Fruit fly (Drosophila melanogaster): ENCODE results near the gene CG17931.

CG17931 gene

DNA sequence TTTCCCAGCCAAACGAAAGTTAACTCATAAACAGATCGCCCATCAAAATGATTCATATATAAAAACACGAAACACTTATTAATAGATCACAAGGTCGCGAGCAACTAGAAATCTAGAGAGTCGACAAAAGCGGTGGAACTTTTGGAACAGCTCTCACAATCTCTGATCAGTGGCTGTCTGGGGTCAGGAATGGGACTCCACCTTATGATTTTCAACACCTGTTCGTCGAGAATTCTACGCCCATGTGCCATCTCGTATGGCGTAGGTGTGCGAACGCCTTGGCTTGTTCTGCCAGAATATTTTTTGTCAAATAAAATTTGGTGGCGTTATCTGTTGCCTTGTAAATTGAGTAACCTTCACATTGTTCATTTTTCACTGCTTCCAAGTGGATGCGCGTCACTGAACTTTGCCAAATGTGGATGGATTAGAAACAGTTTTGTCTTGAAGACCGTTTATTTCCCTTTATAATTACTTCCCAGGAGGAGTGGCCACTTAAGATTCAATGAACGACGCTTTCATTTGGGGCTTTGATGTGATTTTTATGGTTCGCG is 3.8 kb downstream of the CG17931 start (continued):
- TF ChIP-seq pho (GFP tag; optimal IDR thresholded peaks at IDR 0.05) = peak; percentile 61
- TF ChIP-seq CG8944 (GFP tag; optimal IDR thresholded peaks at IDR 0.05) = peak; percentile 26
- TF ChIP-seq fd3F (GFP tag; optimal IDR thresholded peaks at IDR 0.05) = peak; percentile 5
- no peak for TF ChIP-seq Sry-δ (GFP tag; optimal IDR thresholded peaks at IDR 0.05)
- no peak for TF ChIP-seq CG15601 (tag; optimal IDR thresholded peaks at IDR 0.05)
- peak; percentile 40; the same call in 1 of the 2 replicates for TF ChIP-seq ranshi (GFP tag; IDR thresholded peaks at IDR 0.05)
- 0 out of 2 replicates have a peak, but pooled peaks have one; percentile 13 for TF ChIP-seq seq (GFP tag; IDR thresholded peaks at IDR 0.05)
- TF ChIP-seq stwl (tag; optimal IDR thresholded peaks at IDR 0.05) = no peak
- no peak for TF ChIP-seq CG17912 (GFP tag; optimal IDR thresholded peaks at IDR 0.05)
- no peak for TF ChIP-seq danr (GFP tag; IDR thresholded peaks at IDR 0.05)
- TF ChIP-seq CG9797 (GFP tag; optimal IDR thresholded peaks at IDR 0.05) = no peak
- TF ChIP-seq CG13894 (tag; optimal IDR thresholded peaks at IDR 0.05) = peak; percentile 80
- TF ChIP-seq dmrt99B (tag; optimal IDR thresholded peaks at IDR 0.05) = no peak
- TF ChIP-seq CG15514 (GFP tag; optimal IDR thresholded peaks at IDR 0.05) = peak; percentile 30
- no peak for TF ChIP-seq CoRest (tag; optimal IDR thresholded peaks at IDR 0.05)
- no peak for TF ChIP-seq CG8478 (optimal IDR thresholded peaks at IDR 0.05)
- no peak for TF ChIP-seq gcm (GFP tag; optimal IDR thresholded peaks at IDR 0.05)
- no peak for TF ChIP-seq Atf-2 (GFP tag; optimal IDR thresholded peaks at IDR 0.05)
- TF ChIP-seq CG12071 (GFP tag; optimal IDR thresholded peaks at IDR 0.05) = peak; percentile 47
- TF ChIP-seq Fer1 (GFP tag; optimal IDR thresholded peaks at IDR 0.05) = peak; percentile 51
- no peak for TF ChIP-seq GATAe (GFP tag; conservative IDR thresholded peaks at IDR 0.05)
- peak in 1 of 2 experiments; percentile 35 for TF ChIP-seq Pdp1 (GFP tag; optimal IDR thresholded peaks at IDR 0.05)
- no peak for TF ChIP-seq pb (GFP tag; optimal IDR thresholded peaks at IDR 0.05)
- no peak for TF ChIP-seq CG42726 (GFP tag; IDR thresholded peaks at IDR 0.05; ENCODE audit: partially characterized antibody)
- no peak for TF ChIP-seq CG17568 (GFP tag; optimal IDR thresholded peaks at IDR 0.05)
- no peak for TF ChIP-seq Nf-YA (GFP tag; IDR thresholded peaks at IDR 0.05)
- TF ChIP-seq Spps (tag; optimal IDR thresholded peaks at IDR 0.05) = no peak
- no peak for TF ChIP-seq CG18011 (GFP tag; optimal IDR thresholded peaks at IDR 0.05)
- no peak for TF ChIP-seq CrebB (tag; optimal IDR thresholded peaks at IDR 0.05)
- TF ChIP-seq HmgD (GFP tag; optimal IDR thresholded peaks at IDR 0.05) = no peak
- no peak for TF ChIP-seq grn (GFP tag; optimal IDR thresholded peaks at IDR 0.05)
- peak; percentile 13 for TF ChIP-seq CG1647 (GFP tag; optimal IDR thresholded peaks at IDR 0.05)
- TF ChIP-seq CG10462 (GFP tag; optimal IDR thresholded peaks at IDR 0.05) = no peak
- no peak for TF ChIP-seq CG18764 (GFP tag; optimal IDR thresholded peaks at IDR 0.05)
- peak; percentile 18 for TF ChIP-seq CG4854 (GFP tag; optimal IDR thresholded peaks at IDR 0.05)
- TF ChIP-seq so (GFP tag; IDR thresholded peaks at IDR 0.05) = no peak
- no peak for TF ChIP-seq CG10267 (tag; optimal IDR thresholded peaks at IDR 0.05)
- TF ChIP-seq mld (GFP tag; IDR thresholded peaks at IDR 0.05; ENCODE audit: partially characterized antibody) = no peak
- peak; percentile 70 for TF ChIP-seq mam (GFP tag; optimal IDR thresholded peaks at IDR 0.05)
- no peak for TF ChIP-seq chn (GFP tag; optimal IDR thresholded peaks at IDR 0.05)
- peak; percentile 37; the same call in 1 of the 2 replicates for TF ChIP-seq H2.0 (GFP tag; IDR thresholded peaks at IDR 0.05)
- TF ChIP-seq lbe (GFP tag; optimal IDR thresholded peaks at IDR 0.05) = no peak
- no peak for TF ChIP-seq NK7.1 (GFP tag; optimal IDR thresholded peaks at IDR 0.05)
- no peak for TF ChIP-seq CG6683 (GFP tag; optimal IDR thresholded peaks at IDR 0.05)
- TF ChIP-seq CG14860 (GFP tag; IDR thresholded peaks at IDR 0.05; ENCODE audit: partially characterized antibody) = no peak
- no peak for TF ChIP-seq CG13123 (GFP tag; optimal IDR thresholded peaks at IDR 0.05)
- TF ChIP-seq CG16779 (GFP tag; IDR thresholded peaks at IDR 0.05) = 0 out of 2 replicates have a peak, but pooled peaks have one; percentile 14
- no peak for TF ChIP-seq CG3407 (GFP tag; optimal IDR thresholded peaks at IDR 0.05)
- TF ChIP-seq usp (GFP tag; optimal IDR thresholded peaks at IDR 0.05) = no peak
- no peak for TF ChIP-seq Abd-B (GFP tag; optimal IDR thresholded peaks at IDR 0.05)
